Fruit fly (Drosophila melanogaster) whole organism, embryonic: ENCODE results near the gene mAChR-C.

Experiments
- Abd-B ChIP-seq: fragments of 200-800 bp; sonication (Bioruptor generic); optimal IDR thresholded peaks from 2 replicates; lab custom pipeline; 2018; ENCODE audit warnings: missing biosample characterization, mild to moderate bottlenecking, missing genetic modification characterization, moderate library complexity
- Atf6 ChIP-seq: fragments of 200-800 bp; sonication (Bioruptor generic); IDR thresholded peaks from 2 replicates; pipeline ENCODE4 v1.3.6; 2022; ENCODE audit warnings: missing biosample characterization, missing genetic modification characterization
- C15 ChIP-seq: fragments of 200-800 bp; sonication (Bioruptor generic); IDR thresholded peaks from 3 replicates; pipeline ENCODE4 v1.3.6; 2022; ENCODE audit warnings: missing biosample characterization, missing genetic modification characterization
- CG10565 ChIP-seq: fragments of 200-800 bp; sonication (Bioruptor generic); optimal IDR thresholded peaks from 3 replicates; lab custom pipeline; 2016; ENCODE audit warnings: missing biosample characterization, mild to moderate bottlenecking, missing genetic modification characterization
- CG10979 ChIP-seq: fragments of 200-800 bp; sonication (Bioruptor generic); optimal IDR thresholded peaks from 2 replicates; lab custom pipeline; 2018; ENCODE audit warnings: missing biosample characterization, mild to moderate bottlenecking, missing genetic modification characterization, moderate library complexity
- CG11696 ChIP-seq: fragments of 200-800 bp; sonication (Bioruptor generic); IDR thresholded peaks from 2 replicates; pipeline ENCODE4 v1.3.6; 2022; ENCODE audit warnings: missing biosample characterization, missing genetic modification characterization
- CG12236 ChIP-seq: fragments of 200-800 bp; sonication (Bioruptor generic); optimal IDR thresholded peaks from 2 replicates; lab custom pipeline; 2016; ENCODE audit warnings: missing biosample characterization, missing genetic modification characterization
- CG1233 ChIP-seq: fragments of 200-800 bp; sonication (Bioruptor generic); optimal IDR thresholded peaks from 4 replicates; lab custom pipeline; 2018; ENCODE audit warnings: missing biosample characterization, mild to moderate bottlenecking, missing genetic modification characterization
- CG12391 ChIP-seq: fragments of 200-800 bp; sonication (Bioruptor generic); optimal IDR thresholded peaks from 3 replicates; lab custom pipeline; 2018; ENCODE audit warnings: missing biosample characterization, mild to moderate bottlenecking, missing genetic modification characterization, moderate library complexity
- CG13287 ChIP-seq: fragments of 200-800 bp; sonication (Bioruptor generic); IDR thresholded peaks from 2 replicates; pipeline ENCODE4 v1.3.6; 2022; ENCODE audit warnings: missing biosample characterization, missing genetic modification characterization; ENCODE audit not compliant: partially characterized antibody
- CG14860 ChIP-seq: fragments of 200-800 bp; sonication (Bioruptor generic); IDR thresholded peaks from 3 replicates; pipeline ENCODE4 v1.3.6; 2022; ENCODE audit warnings: missing biosample characterization, missing genetic modification characterization; ENCODE audit not compliant: partially characterized antibody
- CG1647 ChIP-seq: fragments of 200-800 bp; sonication (Bioruptor generic); optimal IDR thresholded peaks from 3 replicates; lab custom pipeline; 2016; ENCODE audit warnings: missing biosample characterization, missing genetic modification characterization
- CG17612 ChIP-seq: fragments of 200-800 bp; sonication (Bioruptor generic); IDR thresholded peaks from 2 replicates; pipeline ENCODE4 v1.3.6; 2022; ENCODE audit warnings: missing biosample characterization, missing genetic modification characterization
- CG17829 ChIP-seq: fragments of 200-800 bp; optimal IDR thresholded peaks from 2 replicates; lab custom pipeline; 2019; ENCODE audit warnings: missing biosample characterization, mild to moderate bottlenecking, missing genetic modification characterization, moderate library complexity
- CG18764 ChIP-seq: fragments of 200-800 bp; sonication (Bioruptor generic); optimal IDR thresholded peaks from 3 replicates; lab custom pipeline; 2016; ENCODE audit warnings: missing biosample characterization, missing genetic modification characterization
- CG3163 ChIP-seq: fragments of 200-800 bp; sonication (Bioruptor generic); optimal IDR thresholded peaks from 3 replicates; lab custom pipeline; 2016; ENCODE audit warnings: missing biosample characterization, missing genetic modification characterization
- CG43689 ChIP-seq: fragments of 200-800 bp; sonication (Bioruptor generic); IDR thresholded peaks from 2 replicates; pipeline ENCODE4 v1.3.6; 2022; ENCODE audit warnings: missing biosample characterization, missing genetic modification characterization
- CG4404 ChIP-seq: fragments of 200-800 bp; sonication (Bioruptor generic); IDR thresholded peaks from 2 replicates; pipeline ENCODE4 v1.3.6; 2022; ENCODE audit warnings: missing biosample characterization, missing genetic modification characterization
- CG4617 ChIP-seq: fragments of 200-800 bp; sonication (Bioruptor generic); optimal IDR thresholded peaks from 3 replicates; lab custom pipeline; 2016; ENCODE audit warnings: missing biosample characterization, missing genetic modification characterization, borderline replicate concordance
- CG8359 ChIP-seq: fragments of 200-800 bp; sonication (Bioruptor generic); optimal IDR thresholded peaks from 2 replicates; lab custom pipeline; 2017; ENCODE audit warnings: missing biosample characterization, mild to moderate bottlenecking, missing genetic modification characterization, borderline replicate concordance
- Deaf1 ChIP-seq: fragments of 200-800 bp; optimal IDR thresholded peaks from 3 replicates; lab custom pipeline; 2019; ENCODE audit warnings: missing biosample characterization, mild to moderate bottlenecking, missing genetic modification characterization, moderate library complexity
- Elba2 ChIP-seq: fragments of 200-800 bp; sonication (Bioruptor generic); optimal IDR thresholded peaks from 3 replicates; lab custom pipeline; 2016; ENCODE audit warnings: missing biosample characterization, missing genetic modification characterization
- HLH4C ChIP-seq: fragments of 200-800 bp; sonication (Bioruptor generic); IDR thresholded peaks from 3 replicates; pipeline ENCODE4 v1.3.6; 2022; ENCODE audit warnings: missing biosample characterization, missing genetic modification characterization; ENCODE audit not compliant: partially characterized antibody
- HLHmδ ChIP-seq: fragments of 200-800 bp; sonication (Bioruptor generic); optimal IDR thresholded peaks from 2 replicates; lab custom pipeline; 2018; ENCODE audit warnings: missing biosample characterization, mild to moderate bottlenecking, missing genetic modification characterization, moderate library complexity
- Hand ChIP-seq: fragments of 200-800 bp; sonication (Bioruptor generic); optimal IDR thresholded peaks from 2 replicates; lab custom pipeline; 2017; ENCODE audit warnings: mild to moderate bottlenecking, missing biosample characterization, missing genetic modification reagents, missing genetic modification characterization
- Hr51 ChIP-seq, 2 experiments: fragments of 200-800 bp; sonication (Bioruptor generic); optimal IDR thresholded peaks; 2 replicates in 1 of 2; 3 replicates in 1 of 2; lab custom pipeline; 2016 to 2018; ENCODE audit warnings: missing biosample characterization in 2 of 2, missing genetic modification characterization in 2 of 2, mild to moderate bottlenecking in 1 of 2, moderate library complexity in 1 of 2
- Jarid2 ChIP-seq: fragments of 200-800 bp; sonication (Bioruptor generic); optimal IDR thresholded peaks from 3 replicates; lab custom pipeline; 2017; ENCODE audit warnings: mild to moderate bottlenecking, missing biosample characterization, missing genetic modification reagents, missing genetic modification characterization
- MTF-1 ChIP-seq: fragments of 200-800 bp; sonication (Bioruptor generic); optimal IDR thresholded peaks from 2 replicates; lab custom pipeline; 2018; ENCODE audit warnings: missing biosample characterization, mild to moderate bottlenecking, missing genetic modification characterization, borderline replicate concordance
- Nf-YC ChIP-seq: fragments of 200-800 bp; optimal IDR thresholded peaks from 3 replicates; lab custom pipeline; 2019; ENCODE audit warnings: missing biosample characterization, mild to moderate bottlenecking, missing genetic modification characterization, moderate library complexity
- Oli ChIP-seq: fragments of 200-800 bp; sonication (Bioruptor generic); optimal IDR thresholded peaks from 2 replicates; lab custom pipeline; 2018; ENCODE audit warnings: missing biosample characterization, mild to moderate bottlenecking, missing genetic modification characterization, moderate library complexity
- PHDP ChIP-seq: fragments of 200-800 bp; sonication (Bioruptor generic); optimal IDR thresholded peaks from 3 replicates; lab custom pipeline; 2018; ENCODE audit warnings: missing biosample characterization, mild to moderate bottlenecking, missing genetic modification characterization, moderate library complexity
- Pdp1 ChIP-seq, 2 experiments: fragments of 200-800 bp; sonication (Bioruptor generic); optimal IDR thresholded peaks; 3 replicates each; lab custom pipeline; 2016; ENCODE audit warnings: missing biosample characterization in 2 of 2, missing genetic modification characterization in 2 of 2, mild to moderate bottlenecking in 1 of 2, moderate library complexity in 1 of 2
- Vsx1 ChIP-seq: fragments of 200-800 bp; sonication (Bioruptor generic); optimal IDR thresholded peaks from 2 replicates; lab custom pipeline; 2017; ENCODE audit warnings: missing biosample characterization, mild to moderate bottlenecking, missing genetic modification characterization, missing genetic modification reagents
- Xbp1 ChIP-seq: fragments of 200-800 bp; sonication (Bioruptor generic); optimal IDR thresholded peaks from 3 replicates; lab custom pipeline; 2016; ENCODE audit warnings: missing biosample characterization, mild to moderate bottlenecking, missing genetic modification characterization
- bcd ChIP-seq: fragments of 200-800 bp; sonication (Bioruptor generic); optimal IDR thresholded peaks from 2 replicates; lab custom pipeline; 2017; ENCODE audit warnings: missing biosample characterization, mild to moderate bottlenecking, missing genetic modification characterization
- crol ChIP-seq: fragments of 200-800 bp; sonication (Bioruptor generic); IDR thresholded peaks from 2 replicates; pipeline ENCODE4 v1.3.6; 2022; ENCODE audit warnings: missing biosample characterization, missing genetic modification characterization
- dan ChIP-seq: fragments of 200-800 bp; sonication (Bioruptor generic); IDR thresholded peaks from 2 replicates; pipeline ENCODE4 v1.3.6; 2022; ENCODE audit warnings: missing biosample characterization, missing genetic modification characterization
- eyg ChIP-seq: fragments of 200-800 bp; sonication (Bioruptor generic); optimal IDR thresholded peaks from 3 replicates; lab custom pipeline; 2016; ENCODE audit warnings: missing biosample characterization, missing genetic modification characterization
- gsb ChIP-seq: fragments of 200-800 bp; sonication (Bioruptor generic); IDR thresholded peaks from 2 replicates; pipeline ENCODE4 v1.3.6; 2022; ENCODE audit warnings: missing biosample characterization, missing genetic modification characterization
- gt ChIP-seq: fragments of 200-800 bp; sonication (Bioruptor generic); IDR thresholded peaks from 2 replicates; pipeline ENCODE4 v1.3.6; 2022; ENCODE audit warnings: missing biosample characterization, missing genetic modification characterization
- ind ChIP-seq: fragments of 200-800 bp; sonication (Bioruptor generic); optimal IDR thresholded peaks from 3 replicates; lab custom pipeline; 2016; ENCODE audit warnings: missing biosample characterization, missing genetic modification characterization
- nom ChIP-seq: fragments of 200-800 bp; sonication (Bioruptor generic); optimal IDR thresholded peaks from 2 replicates; lab custom pipeline; 2017; ENCODE audit warnings: missing biosample characterization, missing genetic modification characterization, mild to moderate bottlenecking, moderate library complexity, missing genetic modification reagents
- row ChIP-seq: fragments of 200-800 bp; sonication (Bioruptor generic); IDR thresholded peaks from 3 replicates; pipeline ENCODE4 v1.3.6; 2022; ENCODE audit warnings: missing biosample characterization, missing genetic modification characterization
- scrt ChIP-seq: fragments of 200-800 bp; sonication (Bioruptor generic); optimal IDR thresholded peaks from 2 replicates; lab custom pipeline; 2018; ENCODE audit warnings: missing biosample characterization, mild to moderate bottlenecking, missing genetic modification characterization, moderate library complexity
- sens ChIP-seq: fragments of 200-800 bp; sonication (Bioruptor generic); peaks from one replicate; lab custom pipeline; 2016; ENCODE audit warnings: missing biosample characterization, missing genetic modification characterization
- toy ChIP-seq: fragments of 200-800 bp; sonication (Bioruptor generic); IDR thresholded peaks from 2 replicates; pipeline ENCODE4 v1.3.6; 2022; ENCODE audit warnings: missing biosample characterization, missing genetic modification characterization
- tup ChIP-seq: fragments of 200-800 bp; sonication (Bioruptor generic); optimal IDR thresholded peaks from 2 replicates; lab custom pipeline; 2016; ENCODE audit warnings: missing biosample characterization, mild to moderate bottlenecking, missing genetic modification characterization, moderate library complexity
- zen2 ChIP-seq: fragments of 200-800 bp; sonication (Bioruptor generic); IDR thresholded peaks from 3 replicates; pipeline ENCODE4 v1.3.6; 2022; ENCODE audit warnings: missing biosample characterization, missing genetic modification characterization; ENCODE audit not compliant: partially characterized antibody
- zfh2 ChIP-seq: fragments of 200-800 bp; sonication (Bioruptor generic); optimal IDR thresholded peaks from 2 replicates; lab custom pipeline; 2016; ENCODE audit warnings: missing biosample characterization, missing genetic modification characterization

Gene mAChR-C

DNA sequence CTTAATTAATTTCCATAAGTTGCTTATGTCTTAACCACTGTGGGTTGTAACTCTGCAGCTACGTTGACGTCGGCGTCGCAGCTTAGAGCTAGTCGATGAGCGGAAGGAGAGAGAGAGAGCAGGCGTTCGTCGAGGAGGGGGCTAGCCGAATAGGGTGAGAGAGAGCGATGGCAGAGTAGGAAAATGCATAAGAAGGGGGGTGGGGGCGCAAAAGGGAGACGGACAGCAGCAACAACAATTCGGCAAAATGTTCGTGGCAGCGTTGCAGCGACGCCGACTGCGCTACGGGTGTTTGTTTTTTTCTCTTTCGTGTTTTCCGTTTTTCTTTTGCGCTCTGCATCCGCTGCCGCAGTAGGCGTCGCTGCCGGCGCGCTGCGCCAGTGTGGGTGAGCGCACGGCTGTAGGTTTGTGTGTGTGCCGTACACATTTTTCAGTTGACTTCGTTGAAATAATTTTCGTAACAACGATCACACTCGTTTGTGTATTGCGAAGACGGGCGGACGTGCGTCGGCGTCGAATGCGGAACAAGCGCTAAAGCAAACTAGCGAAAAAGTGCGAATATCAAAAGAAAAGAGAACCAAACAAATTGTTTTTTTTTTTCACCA is 35.6 kb upstream of the mAChR-C start (continued):
- TF ChIP-seq gsb, result no peak
- TF ChIP-seq toy (GFP tag; lab: Robert Waterston, UW), result no peak
- TF ChIP-seq eyg (GFP tag; lab: Kevin White, UChicago), result no peak
- peak; percentile 77 for TF ChIP-seq Jarid2
- no peak for TF ChIP-seq CG12236 (GFP tag; lab: Kevin White, UChicago)
- no peak for TF ChIP-seq CG18764 (GFP tag; lab: Kevin White, UChicago)
- no peak for TF ChIP-seq CG17612 (GFP tag; lab: Robert Waterston, UW)
- TF ChIP-seq CG4404, result no peak
- peak; percentile 93 for TF ChIP-seq Deaf1 (tag; lab: Kevin White, UChicago)
- no peak for TF ChIP-seq CG4617 (GFP tag; lab: Kevin White, UChicago)
- no peak for TF ChIP-seq gt
- TF ChIP-seq Abd-B, result no peak
- peak; percentile 14 for TF ChIP-seq Xbp1 (GFP tag; lab: Kevin White, UChicago)
- TF ChIP-seq CG1233, result peak; percentile 89
- TF ChIP-seq CG17829 (tag; lab: Kevin White, UChicago), result no peak
- no peak for TF ChIP-seq PHDP (tag; lab: Kevin White, UChicago)
- no peak for TF ChIP-seq CG12391 (tag; lab: Kevin White, UChicago)
- TF ChIP-seq row (GFP tag; lab: Robert Waterston, UW), result no peak; the same call in 2 of the 3 replicates
- TF ChIP-seq Pdp1 (GFP tag; optimal IDR thresholded peaks at IDR 0.05; lab: Kevin White, UChicago), result peak in 1 of 2 experiments; percentile 51
- TF ChIP-seq CG14860 (GFP tag; lab: Robert Waterston, UW), result no peak
- TF ChIP-seq Atf6 (GFP tag; lab: Robert Waterston, UW), result peak; percentile 33; the same call in 1 of the 2 replicates
- no peak for TF ChIP-seq C15
- TF ChIP-seq CG10979 (tag; lab: Kevin White, UChicago), result no peak
- no peak for TF ChIP-seq Elba2
- peak; percentile 95 for TF ChIP-seq crol
- no peak for TF ChIP-seq Vsx1 (GFP tag; lab: Kevin White, UChicago)
- TF ChIP-seq CG3163 (GFP tag; lab: Kevin White, UChicago), result peak; percentile 33
- TF ChIP-seq CG43689, result no peak
- no peak for TF ChIP-seq MTF-1
- no peak for TF ChIP-seq HLHmδ
- no peak for TF ChIP-seq CG8359 (GFP tag; lab: Kevin White, UChicago)
- TF ChIP-seq dan, result no peak
- no peak for TF ChIP-seq CG1647 (GFP tag; lab: Kevin White, UChicago)
- peak; percentile 60 for TF ChIP-seq sens
- no peak for TF ChIP-seq CG10565 (GFP tag; lab: Kevin White, UChicago)
- 0 out of 2 replicates have a peak, but pooled peaks have one; percentile 50 for TF ChIP-seq CG11696 (GFP tag; lab: Robert Waterston, UW)
- TF ChIP-seq bcd, result peak; percentile 49
- no peak for TF ChIP-seq Nf-YC
- TF ChIP-seq scrt (GFP tag; lab: Kevin White, UChicago), result peak; percentile 19
- peak; percentile 46; the same call in 1 of the 2 replicates for TF ChIP-seq CG13287
- TF ChIP-seq HLH4C, result no peak; the same call in 2 of the 3 replicates
- no peak for TF ChIP-seq tup
- TF ChIP-seq zen2 (GFP tag; lab: Robert Waterston, UW), result 0 out of 3 replicates have a peak, but pooled peaks have one; percentile 24
- no peak for TF ChIP-seq ind (GFP tag; lab: Kevin White, UChicago)
- no peak for TF ChIP-seq Hand
- TF ChIP-seq zfh2 (GFP tag; lab: Kevin White, UChicago), result no peak
- TF ChIP-seq nom (GFP tag; lab: Kevin White, UChicago), result peak; percentile 27
- TF ChIP-seq Hr51 (GFP tag; optimal IDR thresholded peaks at IDR 0.05; lab: Kevin White, UChicago), result no peak
- TF ChIP-seq Oli (tag; lab: Kevin White, UChicago), result no peak
